Fruit fly (Drosophila melanogaster): ENCODE measurements around the gene KrT95D.

KrT95D gene

dm6 chr3R:24050690-24051440 is 19.2 kb upstream of the KrT95D start, which contains the start of the genes Atg6 and Pisd (continued):
- TF ChIP-seq CG11560 (tag; IDR thresholded peaks at IDR 0.05) (no peak), grau (tag; optimal IDR thresholded peaks at IDR 0.05) (peak; percentile 48), Rx (GFP tag; IDR thresholded peaks at IDR 0.05) (no peak), CG9609 (GFP tag; optimal IDR thresholded peaks at IDR 0.05) (peak; percentile 11), hbn (GFP tag; IDR thresholded peaks at IDR 0.05; ENCODE audit: partially characterized antibody) (no peak), BtbVII (GFP tag; optimal IDR thresholded peaks at IDR 0.05) (peak; percentile 26), CG34376 (GFP tag; optimal IDR thresholded peaks at IDR 0.05) (peak; percentile 89), gcm (GFP tag; optimal IDR thresholded peaks at IDR 0.05) (no peak), CG10431 (GFP tag; optimal IDR thresholded peaks at IDR 0.05) (no peak), Tbp (GFP tag; optimal IDR thresholded peaks at IDR 0.05) (no peak), pho (GFP tag; optimal IDR thresholded peaks at IDR 0.05) (peak; percentile 20), zfh2 (GFP tag; optimal IDR thresholded peaks at IDR 0.05) (peak; percentile 48), Hr39 (optimal IDR thresholded peaks at IDR 0.05) (no peak), Abd-B (GFP tag; optimal IDR thresholded peaks at IDR 0.05) (peak; percentile 36), CG13287 (GFP tag; IDR thresholded peaks at IDR 0.05; ENCODE audit: partially characterized antibody) (peak; percentile 52; the same call in 1 of the 2 replicates), dan (GFP tag; IDR thresholded peaks at IDR 0.05) (no peak), CG7357 (GFP tag; IDR thresholded peaks at IDR 0.05) (no peak), CG7963 (GFP tag; IDR thresholded peaks at IDR 0.05; ENCODE audit: partially characterized antibody) (no peak), CG7786 (GFP tag; optimal IDR thresholded peaks at IDR 0.05) (no peak), D19A (tag; optimal IDR thresholded peaks at IDR 0.05) (no peak), CG8388 (GFP tag; optimal IDR thresholded peaks at IDR 0.05) (peak; percentile 23), CG9876 (GFP tag; optimal IDR thresholded peaks at IDR 0.05) (no peak), CG10462 (GFP tag; optimal IDR thresholded peaks at IDR 0.05) (no peak), Sin3A (optimal IDR thresholded peaks at IDR 0.05) (peak; percentile 75), CG15011 (GFP tag; optimal IDR thresholded peaks at IDR 0.05) (no peak), stc (GFP tag; IDR thresholded peaks at IDR 0.05) (no peak), CG17186 (GFP tag; optimal IDR thresholded peaks at IDR 0.05) (peak; percentile 57), Drgx (GFP tag; IDR thresholded peaks at IDR 0.05) (no peak), so (GFP tag; IDR thresholded peaks at IDR 0.05) (no peak), gro (GFP tag; optimal IDR thresholded peaks at IDR 0.05) (peak; percentile 73), CG17328 (GFP tag; IDR thresholded peaks at IDR 0.05) (0 out of 2 replicates have a peak, but pooled peaks have one; percentile 39), CG12071 (GFP tag; optimal IDR thresholded peaks at IDR 0.05) (no peak), salm (tag; optimal IDR thresholded peaks at IDR 0.05) (no peak), NC2β (GFP tag; optimal IDR thresholded peaks at IDR 0.05) (no peak), B-H1 (GFP tag; IDR thresholded peaks at IDR 0.05) (no peak), zfh1 (GFP tag; IDR thresholded peaks at IDR 0.05) (no peak), CG10147 (GFP tag; optimal IDR thresholded peaks at IDR 0.05) (peak; percentile 31), dimm (GFP tag; IDR thresholded peaks at IDR 0.05) (no peak), Asciz (GFP tag; optimal IDR thresholded peaks at IDR 0.05) (no peak), wdn (GFP tag; IDR thresholded peaks at IDR 0.05) (no peak), CG7928 (GFP tag; optimal IDR thresholded peaks at IDR 0.05) (no peak), Pdp1 (GFP tag; optimal IDR thresholded peaks at IDR 0.05) (peak in 1 of 2 experiments; percentile 59), CG2199 (GFP tag; IDR thresholded peaks at IDR 0.05) (no peak), crc (GFP tag; optimal IDR thresholded peaks at IDR 0.05) (no peak), ham (GFP tag; IDR thresholded peaks at IDR 0.05) (no peak), sob (GFP tag; IDR thresholded peaks at IDR 0.05) (peak; percentile 31; the same call in 1 of the 2 replicates), Eip74EF (GFP tag; optimal IDR thresholded peaks at IDR 0.05) (peak in 1 of 2 experiments; percentile 40), CG34224 (GFP tag; IDR thresholded peaks at IDR 0.05; ENCODE audit: partially characterized antibody) (peak; percentile 50; the same call in 2 of the 3 replicates), her (GFP tag; optimal IDR thresholded peaks at IDR 0.05) (peak; percentile 29), jing (GFP tag; optimal IDR thresholded peaks at IDR 0.05) (no peak), CG32532 (GFP tag; IDR thresholded peaks at IDR 0.05) (no peak)

All from whole organism, embryonic.